Worm (Caenorhabditis elegans) whole organism, dauer: ENCODE results near the gene fbxb-98.
"Not testable (repeated sequence)": the region's sequence is repeated elsewhere in the genome, so short reads cannot be mapped to it uniquely, and the experiment has no call there.

ENCODE experiments used
- unc-62 ChIP-seq: sonication (generic microtip); optimal IDR thresholded peaks from 2 replicates; lab custom pipeline; 2017; ENCODE audit warnings: missing biosample characterization, missing genetic modification reagents, missing genetic modification characterization

Gene fbxb-98

DNA sequence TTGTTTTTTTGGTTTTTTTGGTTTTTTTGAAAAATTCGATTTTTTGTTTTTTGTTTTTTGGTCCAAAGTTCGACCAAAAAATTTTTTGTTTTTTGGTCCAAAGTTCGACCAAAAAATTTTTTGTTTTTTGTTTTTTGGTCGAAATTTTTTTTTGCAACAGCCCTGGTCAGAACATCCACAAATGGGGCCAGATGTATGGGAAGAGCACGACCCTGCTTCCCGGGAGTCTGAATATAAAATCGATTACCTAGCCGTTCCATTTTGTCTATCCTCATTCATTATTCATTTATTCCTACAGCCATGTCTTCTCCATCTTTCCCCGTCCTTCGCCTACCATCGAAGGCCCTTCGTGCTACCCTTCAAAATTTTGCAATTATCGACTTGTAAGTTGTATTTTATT, 8.3 kb upstream of the fbxb-98 start, which contains the start of gene fbxb-95:
TSS of gene fbxb-95 (plus strand) at position 301 of the 400 bp plus-strand sequence.
- not testable (repeated sequence) for TF ChIP-seq unc-62 (GFP tag; lab: Kevin White, UChicago)

DNA sequence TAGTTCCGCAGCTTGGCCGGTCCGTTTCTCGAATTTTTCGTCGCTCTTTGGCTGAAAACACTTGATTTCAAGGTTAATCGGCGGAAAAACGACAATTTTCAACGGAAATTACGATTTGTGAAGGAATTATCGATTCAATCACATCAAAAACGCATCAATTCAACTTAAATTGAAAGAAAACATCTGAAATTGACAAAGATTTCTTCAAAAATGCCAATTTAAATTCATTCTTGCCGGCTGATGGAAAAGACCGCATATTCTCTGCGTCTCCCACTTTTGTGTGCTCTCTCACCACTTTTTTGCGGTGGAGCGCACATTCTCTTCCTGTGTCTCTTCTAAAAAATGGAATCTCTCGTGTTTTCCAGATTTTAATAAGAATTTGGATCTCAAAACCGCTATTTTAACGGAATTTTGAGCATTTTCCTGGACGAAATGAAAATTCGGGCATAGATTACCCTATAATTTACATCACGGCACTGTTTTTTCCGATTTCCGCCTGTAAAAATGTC, 1.1 kb upstream of the fbxb-98 start, which contains the start of gene C16C4.18:
TSS of gene C16C4.18 (minus strand) at position 51 of the 509 bp plus-strand sequence.
- TF ChIP-seq unc-62 (GFP tag; lab: Kevin White, UChicago), result not testable (repeated sequence)

DNA sequence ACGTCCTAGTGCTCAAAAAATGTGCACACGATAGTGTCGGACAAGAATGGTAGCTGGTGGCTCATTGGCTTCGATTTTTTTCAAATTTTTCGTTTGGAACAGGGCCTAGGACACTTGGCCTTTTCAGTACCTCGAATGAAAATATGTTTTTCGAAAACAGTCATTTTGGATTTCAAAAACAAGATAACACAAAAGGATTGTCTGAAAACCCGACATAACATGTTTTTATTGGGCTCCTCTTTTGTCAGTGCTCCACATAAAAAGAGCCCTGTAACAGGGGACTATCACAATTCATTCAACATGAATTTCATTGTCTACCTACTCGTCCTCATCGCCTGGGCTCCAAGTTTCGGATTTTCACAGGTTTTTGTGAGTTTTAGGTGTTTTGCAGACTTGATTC, 1.8 kb downstream of the fbxb-98 start, which contains the start of gene C16C4.17:
TSS of gene C16C4.17 (plus strand) at position 301 of the 400 bp plus-strand sequence.
- no peak for TF ChIP-seq unc-62 (GFP tag; lab: Kevin White, UChicago)

DNA sequence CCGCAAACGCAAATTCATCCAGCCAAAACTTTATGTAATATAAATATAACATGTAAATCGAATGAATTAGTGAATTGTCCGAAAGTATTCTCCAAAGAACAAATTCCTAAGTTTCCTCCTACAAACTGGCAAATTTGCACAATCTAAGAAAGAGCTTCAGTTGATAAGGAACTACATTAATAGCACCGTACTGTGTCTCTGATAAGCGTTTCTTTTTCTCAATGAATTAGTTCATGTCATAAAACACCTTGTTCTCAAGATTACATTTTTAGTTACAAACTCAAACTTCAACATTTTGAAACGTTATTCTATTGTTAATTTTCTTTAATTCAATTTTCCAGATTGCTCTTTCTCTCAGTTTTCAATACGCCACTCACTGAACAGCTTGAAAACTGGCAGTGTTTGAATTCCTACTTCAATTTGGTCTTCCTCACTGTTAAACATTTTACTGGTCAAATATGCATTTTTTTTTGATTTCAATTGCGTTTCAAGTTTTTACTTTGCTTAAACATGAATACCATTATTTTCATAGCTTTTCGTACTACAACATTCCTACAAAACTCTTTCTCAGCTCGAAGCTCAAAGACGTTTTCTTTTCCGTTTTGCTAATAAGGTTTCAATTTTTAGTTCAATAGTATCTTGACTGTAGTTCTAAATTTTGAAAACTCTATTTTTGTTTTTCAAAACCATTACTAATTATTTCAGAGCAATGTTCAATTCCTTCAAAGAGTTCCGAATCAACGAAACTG, 3.4 kb downstream of the fbxb-98 start, which contains the start of gene math-15:
TSS of gene math-15 (plus strand) at position 699 of the 749 bp plus-strand sequence.
- no peak for TF ChIP-seq unc-62 (GFP tag; lab: Kevin White, UChicago)

DNA sequence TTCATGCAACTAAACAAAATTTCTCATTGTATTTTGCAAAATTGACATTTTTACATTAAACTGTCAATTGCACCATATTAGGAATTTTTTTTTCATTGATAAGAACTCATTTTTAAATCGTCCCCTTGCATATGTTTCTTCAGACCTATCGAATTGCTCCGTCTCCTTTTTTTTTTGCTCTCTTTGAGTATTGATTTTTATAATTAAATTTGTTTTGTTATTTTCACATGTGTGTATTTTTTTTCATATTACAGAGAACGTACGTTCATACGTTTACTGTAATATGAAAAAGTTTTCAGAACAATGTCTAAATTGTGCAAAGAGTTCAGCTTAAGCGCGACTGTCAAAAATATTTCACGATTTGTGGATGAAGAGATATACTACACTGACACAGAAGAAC, 6.7 kb downstream of the fbxb-98 start, which contains the start of gene math-14:
TSS of gene math-14 (plus strand) at position 301 of the 400 bp plus-strand sequence.
- no peak for TF ChIP-seq unc-62 (GFP tag; lab: Kevin White, UChicago)

DNA sequence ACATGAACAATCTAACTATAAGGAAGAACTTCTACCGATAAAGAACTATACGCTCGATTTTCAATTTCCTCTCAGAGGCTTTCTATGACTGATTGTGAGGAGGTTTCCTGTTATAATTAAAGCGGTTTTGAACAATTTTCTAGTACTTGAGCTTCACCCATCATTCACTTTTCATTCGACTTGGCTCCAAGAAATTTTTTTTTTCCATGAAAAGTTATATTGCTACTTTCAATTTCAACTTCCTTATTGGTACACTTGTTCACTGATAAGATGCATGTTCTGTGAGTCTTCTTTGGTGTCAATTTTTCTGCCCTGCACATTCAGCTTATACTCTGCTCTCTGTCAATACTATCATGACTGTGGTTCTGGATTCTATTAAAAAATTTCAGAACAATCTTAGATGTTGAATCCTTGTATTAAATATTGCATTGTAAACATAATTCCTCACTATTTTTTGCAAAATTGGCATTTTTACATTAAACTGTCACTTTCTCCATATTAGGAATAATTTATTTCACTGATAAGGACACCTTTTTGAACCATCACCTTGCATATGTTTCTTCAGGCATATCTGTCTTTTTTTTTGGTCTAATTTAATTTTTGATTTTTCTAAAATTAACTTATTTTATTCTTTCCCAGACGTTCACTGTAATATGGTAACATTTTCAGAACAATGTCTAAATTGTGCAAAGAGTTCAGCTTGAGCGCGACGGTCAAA, 8.6 kb downstream of the fbxb-98 start, which contains the start of gene math-10:
TSS of gene math-10 (plus strand) at position 668 of the 718 bp plus-strand sequence.
- TF ChIP-seq unc-62 (GFP tag; lab: Kevin White, UChicago), result no peak

DNA sequence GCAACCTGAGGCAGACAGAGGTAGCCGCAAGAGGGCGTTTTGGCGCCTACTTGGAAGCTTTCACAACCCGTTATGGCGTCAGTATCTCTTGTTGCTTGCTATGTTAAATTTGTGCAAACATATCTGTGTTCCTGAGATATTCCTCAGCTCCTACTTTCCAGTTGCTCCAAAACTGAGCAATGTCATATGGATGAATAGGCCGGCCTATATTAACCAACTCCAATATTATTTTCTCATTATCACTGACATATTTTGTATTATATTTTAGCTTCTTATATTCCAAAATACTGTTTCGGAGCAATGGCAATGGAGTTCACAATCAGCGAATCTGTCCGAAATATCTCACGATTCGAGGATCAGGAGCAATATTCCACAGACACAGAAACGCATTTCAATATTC, 13.2 kb downstream of the fbxb-98 start, which contains the start of gene math-13:
TSS of gene math-13 (plus strand) at position 301 of the 400 bp plus-strand sequence.
- no peak for TF ChIP-seq unc-62 (GFP tag; lab: Kevin White, UChicago)

DNA sequence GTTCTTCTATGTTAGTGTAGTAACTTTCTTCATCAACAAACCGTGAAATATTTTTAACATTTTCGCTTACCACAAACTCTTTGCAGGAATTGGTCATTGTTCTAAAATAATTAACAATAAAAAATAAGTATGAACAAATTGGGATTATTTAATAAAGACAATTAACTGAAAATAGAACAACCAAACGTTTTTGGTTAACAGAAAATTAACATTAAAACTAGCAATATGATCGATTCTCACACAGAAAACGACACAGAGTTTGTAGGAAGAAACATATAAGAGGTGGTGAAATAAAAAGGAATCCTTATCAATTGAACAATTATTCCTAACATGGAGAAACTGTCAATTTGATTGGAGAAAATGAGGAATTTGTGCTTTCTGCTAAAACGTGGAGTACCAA, 16.2 kb downstream of the fbxb-98 start, which contains the start of gene math-16:
TSS of gene math-16 (minus strand) at position 101 of the 400 bp plus-strand sequence.
- TF ChIP-seq unc-62 (GFP tag; lab: Kevin White, UChicago), result no peak

DNA sequence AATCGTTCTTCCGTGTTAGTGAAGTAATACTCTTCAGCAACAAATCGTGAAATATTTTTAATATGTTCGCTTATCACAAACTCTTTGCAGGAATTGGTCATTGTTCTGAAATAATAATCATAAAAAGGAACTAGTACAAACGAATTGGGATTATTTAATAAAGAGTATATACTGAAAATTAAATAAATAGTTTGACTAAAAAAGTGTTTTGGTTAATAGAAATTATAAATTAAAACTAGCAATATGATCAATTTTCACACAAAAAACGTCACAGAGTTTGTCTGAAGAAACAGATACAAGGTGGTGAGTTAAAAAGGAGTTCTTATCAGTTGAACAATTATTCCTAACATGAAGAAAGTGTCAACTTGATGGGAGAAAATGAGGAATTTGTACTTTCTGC, 20.3 kb downstream of the fbxb-98 start, which contains the start of gene math-5:
TSS of gene math-5 (minus strand) at position 101 of the 400 bp plus-strand sequence.
- no peak for TF ChIP-seq unc-62 (GFP tag; lab: Kevin White, UChicago)

DNA sequence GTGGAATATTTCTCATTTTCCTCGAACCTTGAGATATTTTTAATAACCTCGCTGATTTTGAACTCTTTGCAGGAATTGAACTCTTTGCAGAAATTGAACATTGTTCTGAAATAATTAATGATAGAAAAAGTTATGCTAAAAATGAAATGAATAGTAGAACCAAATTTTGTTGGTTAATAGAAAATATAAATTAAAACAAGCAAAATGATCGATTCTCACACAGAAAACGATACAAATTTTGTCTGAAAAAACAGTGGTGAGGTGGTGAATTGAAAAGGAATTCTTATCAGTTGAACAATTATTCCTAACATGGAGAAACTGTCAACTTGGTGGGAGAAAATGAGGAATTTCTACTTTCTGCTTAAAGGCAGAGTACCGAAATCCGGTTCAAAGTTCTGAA, 22.2 kb downstream of the fbxb-98 start, which contains the start of gene math-6:
TSS of gene math-6 (minus strand) at position 101 of the 400 bp plus-strand sequence.
- TF ChIP-seq unc-62 (GFP tag; lab: Kevin White, UChicago), result no peak

DNA sequence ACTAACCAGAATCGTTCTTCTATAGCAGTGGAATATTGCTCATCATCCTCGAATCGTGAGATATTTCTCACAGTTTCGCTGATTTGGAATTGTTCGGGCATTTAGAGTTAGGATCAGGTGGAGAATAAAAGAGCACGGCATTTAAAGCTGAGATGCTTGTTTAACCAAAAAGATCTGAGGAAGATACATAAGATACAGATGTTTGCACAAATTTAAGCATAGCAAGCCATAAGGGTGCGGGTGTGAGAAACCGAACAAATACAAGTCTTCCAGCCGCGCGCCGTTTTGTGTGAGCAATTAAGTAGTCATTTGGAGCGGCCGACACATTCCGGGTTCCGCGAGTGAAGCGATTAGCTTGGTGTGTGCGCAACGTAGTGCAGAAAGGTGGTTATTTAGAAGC, 23.9 kb downstream of the fbxb-98 start, which contains the start of gene math-7:
TSS of gene math-7 (minus strand) at position 101 of the 400 bp plus-strand sequence.
- no peak for TF ChIP-seq unc-62 (GFP tag; lab: Kevin White, UChicago)

DNA sequence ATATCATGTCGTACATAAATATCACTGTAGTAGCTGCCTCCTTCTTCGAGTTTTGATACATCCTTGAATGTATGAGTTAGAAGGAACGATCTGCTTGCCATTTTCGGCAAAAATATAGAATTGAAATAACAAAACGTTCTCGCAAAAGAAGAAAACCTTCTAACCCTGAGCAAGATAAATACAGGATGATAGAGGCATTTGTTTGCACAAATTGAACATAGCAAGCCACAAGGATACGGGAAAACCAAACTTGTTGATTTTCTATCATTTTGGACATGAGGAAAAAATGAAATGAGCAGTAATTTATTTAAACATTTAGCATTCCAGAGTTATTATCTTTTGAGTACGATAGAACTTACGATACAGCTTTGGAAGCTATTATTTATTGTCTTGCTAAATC, 26.6 kb downstream of the fbxb-98 start, which contains the start of gene math-8:
TSS of gene math-8 (minus strand) at position 101 of the 400 bp plus-strand sequence.
- TF ChIP-seq unc-62 (GFP tag; lab: Kevin White, UChicago), result no peak

DNA sequence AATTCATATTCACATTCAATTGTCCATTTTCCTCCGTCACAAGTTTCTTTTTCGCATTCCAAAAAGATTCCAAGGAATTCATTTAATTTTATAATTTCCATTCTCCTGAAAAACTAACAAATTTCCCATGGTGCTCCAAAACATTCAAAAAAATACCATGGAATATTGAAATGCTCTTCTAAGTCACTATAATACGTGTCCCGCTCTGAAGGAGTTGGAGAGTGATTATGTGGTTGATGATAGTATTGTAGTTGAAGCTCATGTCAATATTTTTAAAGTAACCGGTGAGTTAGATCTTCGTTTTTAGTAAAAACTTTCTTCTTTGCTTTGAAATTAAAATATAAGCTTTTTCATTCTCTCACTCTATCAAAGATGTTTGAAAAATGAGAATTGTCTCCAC, 28.2 kb downstream of the fbxb-98 start, which contains the start of gene math-9:
TSS of gene math-9 (minus strand) at position 101 of the 400 bp plus-strand sequence.
- TF ChIP-seq unc-62 (GFP tag; lab: Kevin White, UChicago), result no peak

DNA sequence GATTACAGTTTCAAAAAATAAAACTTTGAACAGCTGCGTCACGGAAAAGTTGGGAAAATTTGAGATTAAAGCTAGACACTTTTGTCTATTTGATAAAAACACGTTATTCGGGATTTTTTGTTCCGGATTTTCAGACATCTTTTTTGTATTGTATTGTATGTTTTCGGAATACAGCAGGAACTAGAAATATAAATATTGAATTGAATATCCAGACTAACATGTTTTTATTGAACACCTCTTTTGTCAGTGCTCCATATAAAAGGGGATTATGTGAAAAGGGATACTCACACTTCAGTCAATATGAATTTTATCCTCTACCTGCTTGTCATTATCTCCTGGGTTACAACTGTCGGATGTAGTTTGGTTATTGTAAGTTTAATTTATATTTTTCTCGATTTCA, 31.5 kb downstream of the fbxb-98 start, which contains the start of gene C16C4.1:
TSS of gene C16C4.1 (plus strand) at position 301 of the 400 bp plus-strand sequence.
- TF ChIP-seq unc-62 (GFP tag; lab: Kevin White, UChicago), result no peak

DNA sequence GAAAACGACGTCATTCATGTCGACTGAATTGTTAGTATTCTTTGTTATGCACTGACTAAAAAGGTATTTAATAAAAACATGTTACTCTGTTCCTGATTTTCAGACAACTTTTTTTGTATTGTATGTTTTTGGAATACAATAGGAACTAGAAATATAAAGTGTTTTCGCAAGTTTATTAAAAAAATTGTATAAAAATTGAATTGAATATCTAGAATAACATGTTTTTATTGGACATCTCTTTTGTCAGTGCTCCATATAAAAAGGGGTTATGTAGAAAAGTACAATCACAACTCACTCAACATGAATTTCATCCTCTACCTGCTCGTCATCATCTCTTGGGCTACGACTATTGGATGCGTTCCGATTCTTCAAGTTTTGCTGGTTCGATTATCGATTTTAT, 32.8 kb downstream of the fbxb-98 start, which contains the start of gene C46F9.5:
TSS of gene C46F9.5 (plus strand) at position 301 of the 400 bp plus-strand sequence.
- TF ChIP-seq unc-62 (GFP tag; lab: Kevin White, UChicago), result no peak
